Worm (Caenorhabditis elegans) whole organism, midembryonic: ENCODE results near the gene lgc-15.

ENCODE experiments used
- T22C8.4 ChIP-seq: fragments of 200-800 bp; sonication (Bioruptor generic); IDR thresholded peaks from 2 replicates; pipeline ENCODE4 v1.3.6; 2022; ENCODE audit warnings: missing genetic modification characterization, missing compliant biosample characterization
- cog-1 ChIP-seq: sonication (generic microtip); optimal IDR thresholded peaks from 2 replicates; lab custom pipeline; 2016; ENCODE audit warnings: missing genetic modification characterization, missing compliant biosample characterization
- flt-1 ChIP-seq: fragments of 200-800 bp; sonication (Bioruptor generic); IDR thresholded peaks from 2 replicates; pipeline ENCODE4 v1.3.6; 2022; ENCODE audit warnings: missing genetic modification characterization, missing compliant biosample characterization
- klf-2 ChIP-seq: fragments of 200-800 bp; sonication (Bioruptor generic); conservative IDR thresholded peaks from 2 replicates; pipeline ENCODE4 v1.3.6; 2022; ENCODE audit warnings: missing genetic modification reagents, missing genetic modification characterization, missing compliant biosample characterization
- med-1 ChIP-seq: sonication (generic microtip); optimal IDR thresholded peaks from 2 replicates; lab custom pipeline; 2017; ENCODE audit warnings: missing genetic modification characterization, mild to moderate bottlenecking, missing compliant biosample characterization, antibody characterized with exemption, missing genetic modification reagents; ENCODE audit not compliant: insufficient read depth
- ref-1 ChIP-seq: fragments of 200-800 bp; sonication (Bioruptor generic); conservative IDR thresholded peaks from 2 replicates; pipeline ENCODE4 v1.3.6; 2022; ENCODE audit warnings: missing genetic modification reagents, missing genetic modification characterization, missing compliant biosample characterization
- tab-1 ChIP-seq: fragments of 200-800 bp; sonication (Bioruptor generic); IDR thresholded peaks from 2 replicates; pipeline ENCODE4 v1.3.6; 2022; ENCODE audit warnings: missing genetic modification characterization, missing compliant biosample characterization
- ztf-23 ChIP-seq: fragments of 200-800 bp; sonication (Bioruptor generic); IDR thresholded peaks from 2 replicates; pipeline ENCODE4 v1.3.6; 2022; ENCODE audit warnings: missing genetic modification reagents, missing genetic modification characterization, missing compliant biosample characterization
- ztf-29 ChIP-seq: fragments of 200-800 bp; sonication (Bioruptor generic); IDR thresholded peaks from 2 replicates; pipeline ENCODE4 v1.3.6; 2022; ENCODE audit warnings: missing genetic modification reagents, missing genetic modification characterization, missing compliant biosample characterization

DNA sequence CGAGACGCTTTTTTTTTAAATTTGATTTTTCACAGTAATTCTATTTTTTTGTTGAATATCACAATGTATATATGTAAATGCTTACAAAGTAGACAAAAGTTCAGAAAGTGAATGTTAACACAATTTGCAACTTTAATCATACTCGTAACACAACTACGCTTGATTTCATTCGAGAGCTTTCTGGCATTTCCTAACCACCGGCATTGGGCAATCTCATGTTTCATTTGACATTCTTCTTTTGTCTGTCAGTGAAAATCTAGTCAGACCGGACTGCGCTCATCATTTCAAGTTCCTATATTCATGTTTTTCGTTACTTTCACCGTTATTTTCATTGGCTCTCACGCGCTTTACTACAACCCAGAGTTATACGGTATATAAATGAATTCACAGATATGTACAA, 2.9 kb upstream of the lgc-15 start, which contains the start of gene lgc-14:
- no peak for TF ChIP-seq flt-1 (GFP tag; lab: Robert Waterston, UW)
- no peak for TF ChIP-seq med-1 (GFP tag; lab: Kevin White, UChicago)
- TF ChIP-seq klf-2 = no peak
- TF ChIP-seq T22C8.4 = no peak
- TF ChIP-seq ztf-23 (GFP tag; lab: Robert Waterston, UW) = no peak
- TF ChIP-seq ztf-29 (GFP tag; lab: Robert Waterston, UW) = no peak
- no peak for TF ChIP-seq tab-1 (GFP tag; lab: Robert Waterston, UW)
- TF ChIP-seq ref-1 (GFP tag; lab: Robert Waterston, UW) = no peak
- no peak for TF ChIP-seq cog-1 (tag; lab: Kevin White, UChicago)
